Fruit fly (Drosophila melanogaster) whole organism, embryonic: ENCODE results near the gene Pa1.
A peak's percentile ranks its signal among the peaks of the same experiment; 100 is the strongest.

ENCODE experiments used
- Atf-2 ChIP-seq: fragments of 200-800 bp; sonication (Bioruptor generic); optimal IDR thresholded peaks from 2 replicates; lab custom pipeline; 2016; ENCODE audit warnings: missing biosample characterization, missing genetic modification characterization
- CG10267 ChIP-seq: fragments of 200-800 bp; sonication (Bioruptor generic); optimal IDR thresholded peaks from 2 replicates; lab custom pipeline; 2018; ENCODE audit warnings: missing biosample characterization, mild to moderate bottlenecking, missing genetic modification characterization, moderate library complexity
- CG10565 ChIP-seq: fragments of 200-800 bp; sonication (Bioruptor generic); optimal IDR thresholded peaks from 3 replicates; lab custom pipeline; 2016; ENCODE audit warnings: missing biosample characterization, mild to moderate bottlenecking, missing genetic modification characterization
- CG10959 ChIP-seq: fragments of 200-800 bp; sonication (Bioruptor generic); IDR thresholded peaks from 2 replicates; pipeline ENCODE4 v1.3.6; 2022; ENCODE audit warnings: missing biosample characterization, missing genetic modification characterization
- CG10979 ChIP-seq: fragments of 200-800 bp; sonication (Bioruptor generic); optimal IDR thresholded peaks from 2 replicates; lab custom pipeline; 2018; ENCODE audit warnings: missing biosample characterization, mild to moderate bottlenecking, missing genetic modification characterization, moderate library complexity
- CG11247 ChIP-seq: fragments of 200-800 bp; sonication (Bioruptor generic); IDR thresholded peaks from 2 replicates; pipeline ENCODE4 v1.3.6; 2022; ENCODE audit warnings: missing biosample characterization, missing genetic modification characterization
- CG11723 ChIP-seq: fragments of 200-800 bp; sonication (Bioruptor generic); optimal IDR thresholded peaks from 2 replicates; lab custom pipeline; 2017; ENCODE audit warnings: missing biosample characterization, mild to moderate bottlenecking, missing genetic modification characterization
- CG12104 ChIP-seq: fragments of 200-800 bp; sonication (Bioruptor generic); optimal IDR thresholded peaks from 3 replicates; lab custom pipeline; 2016; ENCODE audit warnings: missing biosample characterization, missing genetic modification characterization
- CG13123 ChIP-seq: fragments of 200-800 bp; sonication (Bioruptor generic); optimal IDR thresholded peaks from 2 replicates; lab custom pipeline; 2016; ENCODE audit warnings: missing biosample characterization, missing genetic modification characterization
- CG15696 ChIP-seq: fragments of 200-800 bp; sonication (Bioruptor generic); optimal IDR thresholded peaks from 2 replicates; lab custom pipeline; 2019; ENCODE audit warnings: missing biosample characterization, mild to moderate bottlenecking, missing genetic modification characterization, moderate library complexity
- CG17385 ChIP-seq: fragments of 200-800 bp; sonication (Bioruptor generic); optimal IDR thresholded peaks from 3 replicates; lab custom pipeline; 2018; ENCODE audit warnings: missing biosample characterization, mild to moderate bottlenecking, missing genetic modification characterization
- CG17568 ChIP-seq: fragments of 200-800 bp; sonication (Bioruptor generic); optimal IDR thresholded peaks from 2 replicates; lab custom pipeline; 2018; ENCODE audit warnings: missing biosample characterization, mild to moderate bottlenecking, missing genetic modification characterization, moderate library complexity
- CG17829 ChIP-seq: fragments of 200-800 bp; optimal IDR thresholded peaks from 2 replicates; lab custom pipeline; 2019; ENCODE audit warnings: missing biosample characterization, mild to moderate bottlenecking, missing genetic modification characterization, moderate library complexity
- CG31388 ChIP-seq: fragments of 200-800 bp; sonication (Bioruptor generic); optimal IDR thresholded peaks from 2 replicates; lab custom pipeline; 2016; ENCODE audit warnings: missing biosample characterization, missing genetic modification characterization
- CG32772 ChIP-seq: fragments of 200-800 bp; sonication (Bioruptor generic); IDR thresholded peaks from 2 replicates; pipeline ENCODE4 v1.3.6; 2022; ENCODE audit warnings: missing biosample characterization, missing genetic modification characterization
- CG3407 ChIP-seq: fragments of 200-800 bp; sonication (Bioruptor generic); optimal IDR thresholded peaks from 2 replicates; lab custom pipeline; 2018; ENCODE audit warnings: missing biosample characterization, mild to moderate bottlenecking, missing genetic modification characterization
- CG34376 ChIP-seq: fragments of 200-800 bp; sonication (Bioruptor generic); optimal IDR thresholded peaks from 2 replicates; lab custom pipeline; 2018; ENCODE audit warnings: missing biosample characterization, mild to moderate bottlenecking, missing genetic modification characterization
- CG4328 ChIP-seq: fragments of 200-800 bp; sonication (Bioruptor generic); optimal IDR thresholded peaks from 3 replicates; lab custom pipeline; 2017; ENCODE audit warnings: missing biosample characterization, missing genetic modification reagents, missing genetic modification characterization
- CG4707 ChIP-seq: fragments of 200-800 bp; sonication (Bioruptor generic); optimal IDR thresholded peaks from 2 replicates; lab custom pipeline; 2018; ENCODE audit warnings: missing biosample characterization, mild to moderate bottlenecking, missing genetic modification characterization, moderate library complexity
- CG6765 ChIP-seq: fragments of 200-800 bp; sonication (Bioruptor generic); optimal IDR thresholded peaks from 3 replicates; lab custom pipeline; 2017; ENCODE audit warnings: missing biosample characterization, mild to moderate bottlenecking, missing genetic modification characterization
- CG8089 ChIP-seq: fragments of 200-800 bp; sonication (Bioruptor generic); optimal IDR thresholded peaks from 3 replicates; lab custom pipeline; 2016; ENCODE audit warnings: missing biosample characterization, missing genetic modification characterization
- CG9215 ChIP-seq: fragments of 200-800 bp; sonication (Bioruptor generic); IDR thresholded peaks from 2 replicates; pipeline ENCODE4 v1.3.6; 2022; ENCODE audit warnings: missing biosample characterization, missing genetic modification characterization
- CG9797 ChIP-seq: fragments of 200-800 bp; sonication (Bioruptor generic); optimal IDR thresholded peaks from 3 replicates; lab custom pipeline; 2018; ENCODE audit warnings: missing biosample characterization, mild to moderate bottlenecking, missing genetic modification characterization
- Dip3 ChIP-seq: fragments of 200-800 bp; sonication (Bioruptor generic); optimal IDR thresholded peaks from 3 replicates; lab custom pipeline; 2016; ENCODE audit warnings: missing biosample characterization, missing genetic modification characterization
- Dp ChIP-seq: fragments of 200-800 bp; sonication (Bioruptor generic); optimal IDR thresholded peaks from 2 replicates; lab custom pipeline; 2018; ENCODE audit warnings: missing biosample characterization, mild to moderate bottlenecking, missing genetic modification characterization, moderate library complexity
- Gug ChIP-seq: fragments of 200-800 bp; sonication (Bioruptor generic); IDR thresholded peaks from 4 replicates; pipeline ENCODE4 v1.3.6; 2022; ENCODE audit warnings: missing biosample characterization, missing genetic modification characterization
- Hmx ChIP-seq: fragments of 200-800 bp; sonication (Bioruptor generic); optimal IDR thresholded peaks from 2 replicates; lab custom pipeline; 2016; ENCODE audit warnings: missing biosample characterization, missing genetic modification characterization
- Hr39 ChIP-seq: fragments of >200 bp; optimal IDR thresholded peaks from 2 replicates; lab custom pipeline; 2017
- Hsf ChIP-seq: fragments of 200-800 bp; sonication (Bioruptor generic); optimal IDR thresholded peaks from 3 replicates; lab custom pipeline; 2016; ENCODE audit warnings: missing biosample characterization, missing genetic modification characterization
- Med ChIP-seq: fragments of 200-800 bp; sonication (Bioruptor generic); peaks from one replicate; lab custom pipeline; 2016; ENCODE audit warnings: missing biosample characterization, missing genetic modification characterization, mild to moderate bottlenecking, inconsistent platforms, moderate library complexity
- NC2α ChIP-seq: fragments of 200-800 bp; sonication (Bioruptor generic); optimal IDR thresholded peaks from 2 replicates; lab custom pipeline; 2016; ENCODE audit warnings: missing biosample characterization, missing genetic modification characterization
- Neu2 ChIP-seq: fragments of 200-800 bp; sonication (Bioruptor generic); optimal IDR thresholded peaks from 3 replicates; lab custom pipeline; 2016; ENCODE audit warnings: missing biosample characterization, missing genetic modification characterization, borderline replicate concordance
- Nf-YB ChIP-seq: fragments of 200-800 bp; sonication (Bioruptor generic); optimal IDR thresholded peaks from 3 replicates; lab custom pipeline; 2019; ENCODE audit warnings: missing biosample characterization, mild to moderate bottlenecking, missing genetic modification characterization, moderate library complexity
- Oaz ChIP-seq: fragments of 200-800 bp; sonication (Bioruptor generic); IDR thresholded peaks from 2 replicates; pipeline ENCODE4 v1.3.6; 2022; ENCODE audit warnings: missing biosample characterization, missing genetic modification characterization
- Sox100B ChIP-seq: fragments of 200-800 bp; sonication (Bioruptor generic); optimal IDR thresholded peaks from 3 replicates; lab custom pipeline; 2018; ENCODE audit warnings: missing biosample characterization, mild to moderate bottlenecking, missing genetic modification characterization
- bbx ChIP-seq: fragments of 200-800 bp; sonication (Bioruptor generic); IDR thresholded peaks from 2 replicates; pipeline ENCODE4 v1.3.6; 2022; ENCODE audit warnings: missing biosample characterization, missing genetic modification characterization; ENCODE audit not compliant: partially characterized antibody
- caup ChIP-seq: fragments of 200-800 bp; sonication (Bioruptor generic); optimal IDR thresholded peaks from 3 replicates; lab custom pipeline; 2017; ENCODE audit warnings: missing biosample characterization, mild to moderate bottlenecking, missing genetic modification characterization, moderate library complexity; ENCODE audit not compliant: severe bottlenecking
- corto ChIP-seq: fragments of 200-800 bp; sonication (Bioruptor generic); optimal IDR thresholded peaks from 2 replicates; lab custom pipeline; 2016; ENCODE audit warnings: missing biosample characterization, mild to moderate bottlenecking, missing genetic modification characterization, moderate library complexity
- dati ChIP-seq: fragments of 200-800 bp; sonication (Bioruptor generic); IDR thresholded peaks from 2 replicates; pipeline ENCODE4 v1.3.6; 2022; ENCODE audit warnings: missing biosample characterization, missing genetic modification characterization
- gsb ChIP-seq: fragments of 200-800 bp; sonication (Bioruptor generic); IDR thresholded peaks from 2 replicates; pipeline ENCODE4 v1.3.6; 2022; ENCODE audit warnings: missing biosample characterization, missing genetic modification characterization
- hkb ChIP-seq, 2 experiments: fragments of 200-800 bp in 1 of 2; fragments of >200 bp in 1 of 2; sonication (Bioruptor generic) in 1 of 2; IDR thresholded peaks in 1 of 2; optimal IDR thresholded peaks in 1 of 2; 2 replicates each; pipeline versions ENCODE4 v1.3.6 to Lab custom; 2017 to 2022; ENCODE audit warnings: missing biosample characterization in 1 of 2, missing genetic modification characterization in 1 of 2
- jing ChIP-seq: fragments of 200-800 bp; sonication (Bioruptor generic); optimal IDR thresholded peaks from 2 replicates; lab custom pipeline; 2018; ENCODE audit warnings: missing biosample characterization, mild to moderate bottlenecking, missing genetic modification characterization
- jumu ChIP-seq: fragments of 200-800 bp; sonication (Bioruptor generic); optimal IDR thresholded peaks from 3 replicates; lab custom pipeline; 2016; ENCODE audit warnings: missing biosample characterization, missing genetic modification characterization
- lbe ChIP-seq: fragments of 200-800 bp; sonication (Bioruptor generic); optimal IDR thresholded peaks from 2 replicates; lab custom pipeline; 2016; ENCODE audit warnings: missing biosample characterization, mild to moderate bottlenecking, missing genetic modification characterization
- mld ChIP-seq: fragments of 200-800 bp; sonication (Bioruptor generic); IDR thresholded peaks from 3 replicates; pipeline ENCODE4 v1.3.6; 2022; ENCODE audit warnings: missing biosample characterization, missing genetic modification characterization; ENCODE audit not compliant: partially characterized antibody
- pb ChIP-seq: fragments of 200-800 bp; sonication (Bioruptor generic); optimal IDR thresholded peaks from 3 replicates; lab custom pipeline; 2016; ENCODE audit warnings: missing biosample characterization, missing genetic modification characterization
- pho ChIP-seq: fragments of 200-800 bp; sonication (Bioruptor generic); optimal IDR thresholded peaks from 2 replicates; lab custom pipeline; 2016; ENCODE audit warnings: missing biosample characterization, missing genetic modification characterization
- row ChIP-seq: fragments of 200-800 bp; sonication (Bioruptor generic); IDR thresholded peaks from 3 replicates; pipeline ENCODE4 v1.3.6; 2022; ENCODE audit warnings: missing biosample characterization, missing genetic modification characterization
- sima ChIP-seq: fragments of 200-800 bp; sonication (Bioruptor generic); optimal IDR thresholded peaks from 2 replicates; lab custom pipeline; 2016; ENCODE audit warnings: missing biosample characterization, missing genetic modification characterization
- so ChIP-seq: fragments of 200-800 bp; sonication (Bioruptor generic); IDR thresholded peaks from 3 replicates; pipeline ENCODE4 v1.3.6; 2022; ENCODE audit warnings: missing biosample characterization, missing genetic modification characterization
- wor ChIP-seq: fragments of 200-800 bp; sonication (Bioruptor generic); IDR thresholded peaks from 2 replicates; pipeline ENCODE4 v1.3.6; 2022; ENCODE audit warnings: missing biosample characterization, missing genetic modification characterization

Gene Pa1

DNA sequence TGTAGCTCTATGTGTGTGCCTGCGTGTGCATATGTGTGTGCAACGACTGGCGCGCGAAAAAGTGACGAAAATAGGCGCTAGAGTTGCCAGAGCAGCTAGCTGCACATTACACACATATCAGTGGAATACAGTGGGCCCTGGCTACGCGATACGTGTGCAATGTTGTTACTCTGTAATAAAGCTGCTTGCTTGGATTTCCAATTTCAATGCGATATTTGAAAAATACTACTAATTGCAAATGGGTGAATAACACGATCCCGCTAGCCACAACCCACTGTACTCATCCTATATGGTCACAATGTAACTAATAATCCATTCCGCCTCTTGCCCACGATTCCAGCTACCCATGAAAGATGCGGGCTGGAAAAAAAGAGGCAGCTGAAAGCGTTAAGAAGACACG is 7.7 kb upstream of the Pa1 start (continued):
- TF ChIP-seq CG13123 (GFP tag; lab: Kevin White, UChicago) (peak; percentile 84), CG17568 (no peak), CG31388 (GFP tag; lab: Kevin White, UChicago) (peak; percentile 83), NC2α (GFP tag; lab: Kevin White, UChicago) (peak; percentile 84), CG32772 (peak; percentile 95), CG6765 (GFP tag; lab: Kevin White, UChicago) (peak; percentile 78), CG17829 (tag; lab: Kevin White, UChicago) (peak; percentile 88), dati (GFP tag; lab: Robert Waterston, UW) (peak; percentile 87), Oaz (GFP tag; lab: Robert Waterston, UW) (peak; percentile 90), caup (GFP tag; lab: Kevin White, UChicago) (peak; percentile 89), mld (GFP tag; lab: Robert Waterston, UW) (no peak), Med (peak; percentile 99), CG15696 (peak; percentile 80), CG11247 (GFP tag; lab: Robert Waterston, UW) (peak; percentile 94), Nf-YB (GFP tag; lab: Kevin White, UChicago) (peak; percentile 67), Neu2 (GFP tag; lab: Kevin White, UChicago) (peak; percentile 66), Hsf (peak; percentile 96), CG10267 (tag; lab: Kevin White, UChicago) (peak; percentile 72), gsb (GFP tag; lab: Robert Waterston, UW) (peak; percentile 92), bbx (GFP tag; lab: Robert Waterston, UW) (peak; percentile 18; the same call in 1 of the 2 replicates), Atf-2 (peak; percentile 88), so (GFP tag; lab: Robert Waterston, UW) (peak; percentile 93), jing (peak; percentile 91), CG8089 (peak; percentile 88), row (GFP tag; lab: Robert Waterston, UW) (peak; percentile 96), wor (GFP tag; lab: Robert Waterston, UW) (peak; percentile 81), CG4707 (peak; percentile 86), CG10979 (tag; lab: Kevin White, UChicago) (peak; percentile 87), sima (GFP tag; lab: Kevin White, UChicago) (peak; percentile 81), CG3407 (GFP tag; lab: Kevin White, UChicago) (peak; percentile 86), Dp (GFP tag; lab: Kevin White, UChicago) (peak; percentile 17), CG11723 (peak; percentile 90), corto (GFP tag; lab: Kevin White, UChicago) (no peak), CG10565 (GFP tag; lab: Kevin White, UChicago) (peak; percentile 61), CG34376 (GFP tag; lab: Kevin White, UChicago) (peak; percentile 72), pho (GFP tag; lab: Kevin White, UChicago) (peak; percentile 90), pb (peak; percentile 90), CG10959 (GFP tag; lab: Robert Waterston, UW) (peak; percentile 88), hkb (optimal IDR thresholded peaks at IDR 0.05; lab: Kevin White, UChicago) (no peak), hkb (GFP tag; IDR thresholded peaks at IDR 0.05; lab: Robert Waterston, UW) (peak; percentile 97), Hr39 (lab: Kevin White, UChicago) (no peak), Dip3 (GFP tag; lab: Kevin White, UChicago) (peak; percentile 93), CG17385 (peak; percentile 89), CG4328 (peak; percentile 85), Sox100B (GFP tag; lab: Kevin White, UChicago) (peak; percentile 78), CG9215 (GFP tag; lab: Robert Waterston, UW) (peak; percentile 87), lbe (GFP tag; lab: Kevin White, UChicago) (peak; percentile 88), CG9797 (GFP tag; lab: Kevin White, UChicago) (no peak), jumu (GFP tag; lab: Kevin White, UChicago) (peak; percentile 94), CG12104 (GFP tag; lab: Kevin White, UChicago) (peak; percentile 81), Gug (peak; percentile 97), Hmx (peak; percentile 76)
